Fruit fly (Drosophila melanogaster) whole organism, embryonic: ENCODE measurements around the gene Nubp1.

Source experiments
- Blimp-1 ChIP-seq: fragments of 200-800 bp; sonication (Bioruptor generic); optimal IDR thresholded peaks from 3 replicates; lab custom pipeline; 2018; ENCODE audit warnings: missing biosample characterization, missing genetic modification characterization, mild to moderate bottlenecking, moderate library complexity, missing genetic modification reagents
- CG12659 ChIP-seq: fragments of 200-800 bp; sonication (Bioruptor generic); optimal IDR thresholded peaks from 3 replicates; lab custom pipeline; 2017; ENCODE audit warnings: mild to moderate bottlenecking, missing biosample characterization, missing genetic modification reagents, missing genetic modification characterization
- CG12769 ChIP-seq: fragments of 200-800 bp; sonication (Bioruptor generic); optimal IDR thresholded peaks from 2 replicates; lab custom pipeline; 2019; ENCODE audit warnings: missing biosample characterization, mild to moderate bottlenecking, missing genetic modification characterization, moderate library complexity
- CG13287 ChIP-seq: fragments of 200-800 bp; sonication (Bioruptor generic); IDR thresholded peaks from 2 replicates; pipeline ENCODE4 v1.3.6; 2022; ENCODE audit warnings: missing biosample characterization, missing genetic modification characterization; ENCODE audit not compliant: partially characterized antibody
- CG13296 ChIP-seq: fragments of 200-800 bp; sonication (Bioruptor generic); optimal IDR thresholded peaks from 3 replicates; lab custom pipeline; 2018; ENCODE audit warnings: missing biosample characterization, mild to moderate bottlenecking, missing genetic modification characterization
- CG14667 ChIP-seq: fragments of 200-800 bp; sonication (Bioruptor generic); IDR thresholded peaks from 2 replicates; pipeline ENCODE4 v1.3.6; 2022; ENCODE audit warnings: missing biosample characterization, missing genetic modification characterization
- CG17186 ChIP-seq: fragments of 200-800 bp; sonication (Bioruptor generic); optimal IDR thresholded peaks from 3 replicates; lab custom pipeline; 2017; ENCODE audit warnings: missing biosample characterization, missing genetic modification reagents, missing genetic modification characterization
- CG2116 ChIP-seq: fragments of 200-800 bp; sonication (Bioruptor generic); optimal IDR thresholded peaks from 3 replicates; lab custom pipeline; 2018; ENCODE audit warnings: missing biosample characterization, mild to moderate bottlenecking, missing genetic modification characterization
- CG2199 ChIP-seq: fragments of 200-800 bp; sonication (Bioruptor generic); IDR thresholded peaks from 3 replicates; pipeline ENCODE4 v1.3.6; 2022; ENCODE audit warnings: missing biosample characterization, missing genetic modification characterization
- CG31441 ChIP-seq: fragments of 200-800 bp; sonication (Bioruptor generic); IDR thresholded peaks from 2 replicates; pipeline ENCODE4 v1.3.6; 2022; ENCODE audit warnings: missing biosample characterization, missing genetic modification characterization
- CG34224 ChIP-seq: fragments of 200-800 bp; sonication (Bioruptor generic); IDR thresholded peaks from 3 replicates; pipeline ENCODE4 v1.3.6; 2022; ENCODE audit warnings: missing biosample characterization, missing genetic modification characterization; ENCODE audit not compliant: partially characterized antibody
- CG9932 ChIP-seq: fragments of 200-800 bp; sonication (Bioruptor generic); IDR thresholded peaks from 2 replicates; pipeline ENCODE4 v1.3.6; 2022; ENCODE audit warnings: missing biosample characterization, missing genetic modification characterization
- Dad ChIP-seq: fragments of 200-800 bp; sonication (Bioruptor generic); optimal IDR thresholded peaks from 3 replicates; lab custom pipeline; 2016; ENCODE audit warnings: missing biosample characterization, missing genetic modification characterization
- Dref ChIP-seq: fragments of 200-800 bp; sonication (Bioruptor generic); IDR thresholded peaks from 2 replicates; pipeline ENCODE4 v1.3.6; 2022; ENCODE audit warnings: missing biosample characterization, missing genetic modification characterization
- Fer3 ChIP-seq: fragments of 200-800 bp; sonication (Bioruptor generic); optimal IDR thresholded peaks from 2 replicates; lab custom pipeline; 2018; ENCODE audit warnings: missing biosample characterization, mild to moderate bottlenecking, missing genetic modification characterization, moderate library complexity
- HmgD ChIP-seq: fragments of 200-800 bp; sonication (Bioruptor generic); optimal IDR thresholded peaks from 3 replicates; lab custom pipeline; 2016; ENCODE audit warnings: missing biosample characterization, missing genetic modification characterization
- Hsf ChIP-seq: fragments of 200-800 bp; sonication (Bioruptor generic); optimal IDR thresholded peaks from 3 replicates; lab custom pipeline; 2016; ENCODE audit warnings: missing biosample characterization, missing genetic modification characterization
- Med ChIP-seq: fragments of 200-800 bp; sonication (Bioruptor generic); peaks from one replicate; lab custom pipeline; 2016; ENCODE audit warnings: missing biosample characterization, missing genetic modification characterization, mild to moderate bottlenecking, inconsistent platforms, moderate library complexity
- Mes4 ChIP-seq: fragments of 200-800 bp; sonication (Bioruptor generic); optimal IDR thresholded peaks from 2 replicates; lab custom pipeline; 2016; ENCODE audit warnings: missing biosample characterization, missing genetic modification characterization
- Neu2 ChIP-seq: fragments of 200-800 bp; sonication (Bioruptor generic); optimal IDR thresholded peaks from 3 replicates; lab custom pipeline; 2016; ENCODE audit warnings: missing biosample characterization, missing genetic modification characterization, borderline replicate concordance
- NfI ChIP-seq: fragments of 200-800 bp; sonication (Bioruptor generic); optimal IDR thresholded peaks from 3 replicates; lab custom pipeline; 2018; ENCODE audit warnings: missing biosample characterization, mild to moderate bottlenecking, missing genetic modification characterization, moderate library complexity
- Opbp ChIP-seq: fragments of 200-800 bp; sonication (Bioruptor generic); IDR thresholded peaks from 3 replicates; pipeline ENCODE4 v1.3.6; 2022; ENCODE audit warnings: missing biosample characterization, missing genetic modification characterization; ENCODE audit not compliant: partially characterized antibody
- Ssrp ChIP-seq: fragments of 200-800 bp; sonication (Bioruptor generic); optimal IDR thresholded peaks from 2 replicates; lab custom pipeline; 2018; ENCODE audit warnings: missing biosample characterization, mild to moderate bottlenecking, missing genetic modification characterization, moderate library complexity
- Trl ChIP-seq, 3 experiments: fragments of >200 bp in 2 of 3; fragments of 200-800 bp in 1 of 3; sonication (Bioruptor generic) in 1 of 3; optimal IDR thresholded peaks; 2 replicates in 1 of 3; 3 replicates in 2 of 3; lab custom pipeline; 2016 to 2017; ENCODE audit warnings: missing biosample characterization in 1 of 3, missing genetic modification characterization in 1 of 3
- Usf ChIP-seq: fragments of 200-800 bp; sonication (Bioruptor generic); optimal IDR thresholded peaks from 2 replicates; lab custom pipeline; 2017; ENCODE audit warnings: missing genotype, missing biosample characterization, missing genetic modification characterization
- amos ChIP-seq: fragments of 200-800 bp; sonication (Bioruptor generic); IDR thresholded peaks from 2 replicates; pipeline ENCODE4 v1.3.6; 2022; ENCODE audit warnings: missing biosample characterization, missing genetic modification characterization; ENCODE audit not compliant: partially characterized antibody
- ara ChIP-seq: fragments of 200-800 bp; sonication (Bioruptor generic); IDR thresholded peaks from 2 replicates; pipeline ENCODE4 v1.3.6; 2022; ENCODE audit warnings: missing biosample characterization, missing genetic modification characterization
- chif ChIP-seq, 2 experiments: fragments of 200-800 bp; sonication (Bioruptor generic); optimal IDR thresholded peaks; 3 replicates each; lab custom pipeline; 2016; ENCODE audit warnings: missing biosample characterization in 2 of 2, missing genetic modification characterization in 2 of 2
- chinmo ChIP-seq: fragments of 200-800 bp; sonication (Bioruptor generic); IDR thresholded peaks from 4 replicates; pipeline ENCODE4 v1.3.6; 2022; ENCODE audit warnings: missing biosample characterization, missing genetic modification characterization; ENCODE audit not compliant: partially characterized antibody
- chm ChIP-seq: fragments of 200-800 bp; sonication (Bioruptor generic); IDR thresholded peaks from 2 replicates; pipeline ENCODE4 v1.3.6; 2022; ENCODE audit warnings: missing biosample characterization, missing genetic modification characterization
- dpn ChIP-seq, 2 experiments: fragments of 200-800 bp; sonication (Bioruptor generic); optimal IDR thresholded peaks; 3 replicates each; lab custom pipeline; 2016; ENCODE audit warnings: missing biosample characterization in 2 of 2, missing genetic modification characterization in 2 of 2
- onecut ChIP-seq: fragments of 200-800 bp; sonication (Bioruptor generic); IDR thresholded peaks from 2 replicates; pipeline ENCODE4 v1.3.6; 2022; ENCODE audit warnings: missing biosample characterization, missing genetic modification characterization
- sd ChIP-seq: fragments of 200-800 bp; sonication (Bioruptor generic); optimal IDR thresholded peaks from 3 replicates; lab custom pipeline; 2018; ENCODE audit warnings: missing biosample characterization, mild to moderate bottlenecking, missing genetic modification characterization, moderate library complexity
- sens ChIP-seq: fragments of 200-800 bp; sonication (Bioruptor generic); peaks from one replicate; lab custom pipeline; 2016; ENCODE audit warnings: missing biosample characterization, missing genetic modification characterization
- sob ChIP-seq: fragments of 200-800 bp; sonication (Bioruptor generic); IDR thresholded peaks from 2 replicates; pipeline ENCODE4 v1.3.6; 2022; ENCODE audit warnings: missing biosample characterization, missing genetic modification characterization
- stwl ChIP-seq: fragments of 200-800 bp; sonication (Bioruptor generic); optimal IDR thresholded peaks from 3 replicates; lab custom pipeline; 2018; ENCODE audit warnings: missing biosample characterization, mild to moderate bottlenecking, missing genetic modification characterization, moderate library complexity
- tup ChIP-seq: fragments of 200-800 bp; sonication (Bioruptor generic); optimal IDR thresholded peaks from 2 replicates; lab custom pipeline; 2016; ENCODE audit warnings: missing biosample characterization, mild to moderate bottlenecking, missing genetic modification characterization, moderate library complexity
- vvl ChIP-seq: fragments of 200-800 bp; sonication (Bioruptor generic); IDR thresholded peaks from 2 replicates; pipeline ENCODE4 v1.3.6; 2022; ENCODE audit warnings: missing biosample characterization, missing genetic modification characterization
- zen2 ChIP-seq: fragments of 200-800 bp; sonication (Bioruptor generic); IDR thresholded peaks from 3 replicates; pipeline ENCODE4 v1.3.6; 2022; ENCODE audit warnings: missing biosample characterization, missing genetic modification characterization; ENCODE audit not compliant: partially characterized antibody

The Nubp1 gene

DNA sequence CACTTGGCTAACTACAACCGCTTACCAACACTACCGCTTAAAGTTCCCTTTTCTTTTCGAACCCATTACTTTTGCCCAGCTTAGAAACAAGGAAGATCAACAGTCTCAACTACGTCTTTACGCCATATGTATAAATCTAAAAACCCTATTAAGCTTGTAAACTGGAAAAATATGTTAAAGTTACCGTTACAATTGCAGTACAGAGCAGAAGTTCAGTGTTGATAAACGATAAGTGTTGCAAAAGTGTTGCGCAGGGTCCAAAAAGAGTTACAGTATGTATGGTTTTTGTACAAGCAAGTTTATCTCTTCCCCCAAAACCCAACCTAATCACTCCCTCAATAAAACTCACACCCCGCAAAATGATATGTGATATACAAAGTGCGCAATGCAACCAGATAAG, 14.8 kb downstream of the Nubp1 start (continued):
- TF ChIP-seq Hsf (GFP tag; lab: Kevin White, UChicago) (no peak), CG13296 (no peak), CG31441 (GFP tag; lab: Robert Waterston, UW) (no peak), CG17186 (GFP tag; lab: Kevin White, UChicago) (no peak), stwl (tag; lab: Kevin White, UChicago) (peak; percentile 95), tup (GFP tag; lab: Kevin White, UChicago) (no peak), dpn (GFP tag; optimal IDR thresholded peaks at IDR 0.05; lab: Kevin White, UChicago) (no peak), Opbp (no peak)

DNA sequence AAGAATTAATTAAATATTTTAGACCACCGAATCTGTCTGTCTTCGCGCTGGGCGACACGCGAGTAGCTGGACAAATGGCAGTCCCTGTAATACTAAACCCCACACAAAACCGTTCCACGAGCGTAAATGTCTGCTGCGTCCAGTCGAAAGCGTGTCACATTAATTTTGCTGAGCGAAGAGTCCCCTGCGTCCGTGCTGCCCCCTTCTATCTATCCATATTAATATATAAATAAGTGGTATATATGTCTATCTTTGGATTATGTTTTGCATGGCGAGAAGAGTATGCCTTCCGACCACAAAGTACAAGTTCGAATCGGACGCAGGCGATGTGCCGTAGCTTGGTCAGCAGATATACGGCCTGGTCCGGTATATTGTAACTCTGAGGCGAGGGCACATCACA, 20.0 kb downstream of the Nubp1 start:
- no peak for TF ChIP-seq zen2 (GFP tag; lab: Robert Waterston, UW)
- no peak for TF ChIP-seq CG14667 (GFP tag; lab: Robert Waterston, UW)
- no peak for TF ChIP-seq CG9932 (GFP tag; lab: Robert Waterston, UW)
- TF ChIP-seq NfI, result no peak
- TF ChIP-seq Dref (GFP tag; lab: Robert Waterston, UW), result no peak
- no peak for TF ChIP-seq Fer3 (tag; lab: Kevin White, UChicago)
- TF ChIP-seq Ssrp, result no peak
- no peak for TF ChIP-seq CG2116 (GFP tag; lab: Kevin White, UChicago)
- TF ChIP-seq sens (GFP tag; lab: Kevin White, UChicago), result peak; percentile 61
- no peak for TF ChIP-seq Dad (GFP tag; lab: Kevin White, UChicago)
- 0 out of 3 replicates have a peak, but pooled peaks have one; percentile 58 for TF ChIP-seq CG2199 (GFP tag; lab: Robert Waterston, UW)
- TF ChIP-seq Usf (GFP tag; lab: Kevin White, UChicago), result no peak
- no peak for TF ChIP-seq chm (GFP tag; lab: Robert Waterston, UW)
- TF ChIP-seq chif (GFP tag; optimal IDR thresholded peaks at IDR 0.05; lab: Kevin White, UChicago), result no peak
- TF ChIP-seq onecut (GFP tag; lab: Robert Waterston, UW), result no peak

DNA sequence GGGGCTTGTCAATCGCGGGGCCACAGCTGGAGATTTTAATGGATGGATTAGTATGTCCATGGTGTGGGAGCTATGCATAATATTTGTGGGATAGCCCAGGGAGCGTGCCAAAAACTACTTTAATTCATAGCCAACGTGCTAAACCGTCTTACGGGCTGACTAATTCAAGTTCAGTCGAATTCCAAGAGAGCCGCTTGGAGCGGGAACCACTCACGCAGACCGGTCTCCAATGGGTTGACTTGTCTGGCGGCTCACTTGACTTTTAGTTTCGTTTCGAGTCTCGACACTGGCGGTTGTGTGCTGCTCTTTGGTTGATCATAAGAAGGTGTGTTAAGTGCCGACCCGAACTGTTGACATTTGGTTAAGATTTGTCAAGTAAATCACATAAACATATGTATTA, 21.7 kb downstream of the Nubp1 start, which contains the start of gene yellow-b:
Gene yellow-b (plus strand): TSS at position 263 of the 400 bp plus-strand sequence.
- TF ChIP-seq amos, result 0 out of 2 replicates have a peak, but pooled peaks have one; percentile 9
- TF ChIP-seq chinmo (GFP tag; lab: Robert Waterston, UW), result peak; percentile 69; the same call in 1 of the 4 replicates
- TF ChIP-seq CG13287 (GFP tag; lab: Robert Waterston, UW), result peak; percentile 29; the same call in 1 of the 2 replicates
- TF ChIP-seq Blimp-1 (GFP tag; lab: Kevin White, UChicago), result peak; percentile 93
- peak; percentile 98 for TF ChIP-seq sd (tag; lab: Kevin White, UChicago)
- TF ChIP-seq Mes4 (GFP tag; lab: Kevin White, UChicago), result no peak
- peak; percentile 53 for TF ChIP-seq vvl (GFP tag; lab: Robert Waterston, UW)
- peak; percentile 76 for TF ChIP-seq Med (GFP tag; lab: Kevin White, UChicago)
- no peak for TF ChIP-seq ara (GFP tag; lab: Robert Waterston, UW)
- TF ChIP-seq sob (GFP tag; lab: Robert Waterston, UW), result peak; percentile 31; the same call in 1 of the 2 replicates
- TF ChIP-seq CG12659 (GFP tag; lab: Kevin White, UChicago), result no peak
- TF ChIP-seq CG12769 (tag; lab: Kevin White, UChicago), result peak; percentile 72
- no peak for TF ChIP-seq Neu2
- TF ChIP-seq Trl (optimal IDR thresholded peaks at IDR 0.05; lab: Kevin White, UChicago), result peak; percentile 14 to 21
- TF ChIP-seq Trl (GFP tag; optimal IDR thresholded peaks at IDR 0.05; lab: Kevin White, UChicago), result no peak
- TF ChIP-seq CG34224 (GFP tag; lab: Robert Waterston, UW), result 0 out of 3 replicates have a peak, but pooled peaks have one; percentile 20
- TF ChIP-seq HmgD (GFP tag; lab: Kevin White, UChicago), result no peak
